Fruit fly (Drosophila melanogaster): ENCODE results near the gene PH4alphaMP.
A peak's percentile ranks its signal among the peaks of the same experiment; 100 is the strongest.

The PH4alphaMP gene

DNA sequence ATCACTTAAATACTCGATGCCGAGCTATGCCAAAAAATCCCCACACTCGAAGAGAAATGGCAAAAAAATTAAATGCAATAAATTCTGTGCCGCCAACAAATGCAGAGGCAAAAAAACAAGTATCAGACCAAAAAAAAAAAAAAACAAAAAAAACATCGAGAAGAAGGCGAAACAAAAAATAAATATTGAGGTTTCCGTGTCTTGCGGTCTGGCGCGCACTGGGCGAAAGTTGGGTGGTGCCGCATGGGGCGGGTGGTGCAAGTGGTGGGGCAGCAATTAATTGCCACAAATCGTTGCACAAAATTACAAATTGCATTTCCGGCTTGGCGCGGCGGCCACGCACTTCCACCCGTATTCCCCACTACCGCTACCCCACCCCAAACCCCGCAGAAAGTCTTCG is 38.5 kb upstream of the PH4alphaMP start:
- TF ChIP-seq gl (tag; optimal IDR thresholded peaks at IDR 0.05) = no peak
- no peak for TF ChIP-seq CG4496 (GFP tag; IDR thresholded peaks at IDR 0.05)
- TF ChIP-seq rn (GFP tag; IDR thresholded peaks at IDR 0.05) = peak; percentile 46; the same call in 1 of the 2 replicates
- TF ChIP-seq CG32121 (GFP tag; IDR thresholded peaks at IDR 0.05) = peak; percentile 66

DNA sequence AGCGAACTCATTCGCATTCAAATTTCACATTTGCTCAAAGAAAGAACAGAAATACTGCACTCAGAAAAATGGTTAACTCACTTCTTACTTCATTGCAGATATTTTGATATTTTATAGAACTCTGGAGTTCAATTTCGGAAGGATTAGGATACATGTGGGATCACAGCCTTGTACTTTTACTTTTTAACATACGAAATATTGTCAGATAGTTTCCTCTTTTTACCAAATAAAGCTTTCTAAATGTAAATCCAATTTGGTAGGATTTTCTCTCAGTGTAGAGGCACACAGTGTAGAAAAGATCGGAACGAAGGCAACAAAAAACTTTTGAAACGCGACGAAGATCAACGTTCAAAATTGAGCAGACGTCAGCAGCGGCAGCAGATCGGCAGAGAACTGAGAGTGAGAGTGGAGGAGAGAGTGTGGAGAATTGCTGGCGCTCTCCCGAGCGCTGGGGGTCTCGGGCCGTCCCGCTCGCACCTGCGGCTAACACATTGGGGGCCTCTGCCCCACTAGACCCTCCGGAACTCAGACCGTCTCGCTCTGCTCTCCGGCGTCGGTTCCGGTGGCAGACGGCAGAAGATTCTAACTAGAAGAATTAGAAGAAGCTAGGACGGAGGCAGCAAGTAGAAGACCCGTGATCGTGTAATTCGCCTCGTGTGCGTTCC is 36.2 kb upstream of the PH4alphaMP start, which contains the start of gene tmod:
tmod (plus strand) TSS at position 619 of the 665 bp plus-strand sequence.
- peak; percentile 49 for TF ChIP-seq Pif1A (GFP tag; optimal IDR thresholded peaks at IDR 0.05)
- peak; percentile 38 for TF ChIP-seq CG8159 (tag; optimal IDR thresholded peaks at IDR 0.05)
- TF ChIP-seq CG9948 (tag; optimal IDR thresholded peaks at IDR 0.05) = peak; percentile 49
- TF ChIP-seq Pif1B (GFP tag; optimal IDR thresholded peaks at IDR 0.05) = no peak
- TF ChIP-seq CG14655 (GFP tag; optimal IDR thresholded peaks at IDR 0.05) = peak; percentile 85
- no peak for TF ChIP-seq CG12605 (GFP tag; IDR thresholded peaks at IDR 0.05)
- no peak for TF ChIP-seq Snoo (tag; optimal IDR thresholded peaks at IDR 0.05)
- no peak for TF ChIP-seq D1 (tag; optimal IDR thresholded peaks at IDR 0.05)
- TF ChIP-seq Ets98B (GFP tag; IDR thresholded peaks at IDR 0.05) = peak; percentile 47; the same call in 1 of the 2 replicates
- peak; percentile 32 for TF ChIP-seq CG15710 (tag; optimal IDR thresholded peaks at IDR 0.05)
- TF ChIP-seq fd96Ca (GFP tag; IDR thresholded peaks at IDR 0.05) = peak; percentile 61; the same call in 2 of the 3 replicates
- TF ChIP-seq CG8301 (tag; optimal IDR thresholded peaks at IDR 0.05) = peak; percentile 82
- TF ChIP-seq CG10348 (GFP tag; IDR thresholded peaks at IDR 0.05) = 0 out of 2 replicates have a peak, but pooled peaks have one; percentile 18
- no peak for TF ChIP-seq CG34367 (tag; optimal IDR thresholded peaks at IDR 0.05)
- TF ChIP-seq CG17806 (tag; optimal IDR thresholded peaks at IDR 0.05) = peak; percentile 43
- peak; percentile 50; the same call in 1 of the 3 replicates for TF ChIP-seq CG4496 (GFP tag; IDR thresholded peaks at IDR 0.05)

DNA sequence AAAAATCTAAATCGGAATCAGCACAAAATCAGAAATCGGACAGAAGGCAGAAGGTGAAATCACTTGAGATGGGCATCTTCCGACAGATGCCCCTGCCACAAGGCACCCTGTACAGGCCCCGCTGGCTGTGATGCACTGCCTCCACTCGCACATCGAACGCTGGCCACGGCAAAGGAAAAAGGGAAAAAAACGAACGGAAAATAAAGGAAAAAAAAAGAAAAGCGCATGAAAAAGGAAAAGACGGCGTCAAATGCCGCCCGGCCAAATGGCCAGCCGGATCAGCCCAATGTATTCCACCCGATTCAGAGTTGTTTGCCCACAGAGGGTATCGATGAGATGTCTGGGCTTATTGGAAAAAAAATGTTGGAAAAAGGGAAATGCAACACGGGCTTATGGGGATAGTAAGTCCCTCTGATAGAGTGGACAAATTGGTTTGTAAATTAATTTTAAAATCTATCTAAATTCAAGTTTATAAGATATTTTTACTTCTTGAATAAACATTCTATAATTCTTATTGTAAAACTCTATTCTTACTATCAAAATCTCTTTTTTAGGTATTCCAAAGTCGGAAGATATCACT is 35.3 kb upstream of the PH4alphaMP start:
- TF ChIP-seq CG14655 (GFP tag; optimal IDR thresholded peaks at IDR 0.05) (peak; percentile 59), CG12605 (GFP tag; IDR thresholded peaks at IDR 0.05) (peak; percentile 56; the same call in 1 of the 2 replicates), Snoo (tag; optimal IDR thresholded peaks at IDR 0.05) (no peak), fd96Ca (GFP tag; IDR thresholded peaks at IDR 0.05) (peak; percentile 73; the same call in 2 of the 3 replicates), Ets98B (GFP tag; IDR thresholded peaks at IDR 0.05) (peak; percentile 52; the same call in 1 of the 2 replicates), CG4496 (GFP tag; IDR thresholded peaks at IDR 0.05) (peak; percentile 64), Pif1A (GFP tag; optimal IDR thresholded peaks at IDR 0.05) (peak; percentile 3), CG17806 (tag; optimal IDR thresholded peaks at IDR 0.05) (no peak), CG8301 (tag; optimal IDR thresholded peaks at IDR 0.05) (peak; percentile 53), Pif1B (GFP tag; optimal IDR thresholded peaks at IDR 0.05) (no peak)

DNA sequence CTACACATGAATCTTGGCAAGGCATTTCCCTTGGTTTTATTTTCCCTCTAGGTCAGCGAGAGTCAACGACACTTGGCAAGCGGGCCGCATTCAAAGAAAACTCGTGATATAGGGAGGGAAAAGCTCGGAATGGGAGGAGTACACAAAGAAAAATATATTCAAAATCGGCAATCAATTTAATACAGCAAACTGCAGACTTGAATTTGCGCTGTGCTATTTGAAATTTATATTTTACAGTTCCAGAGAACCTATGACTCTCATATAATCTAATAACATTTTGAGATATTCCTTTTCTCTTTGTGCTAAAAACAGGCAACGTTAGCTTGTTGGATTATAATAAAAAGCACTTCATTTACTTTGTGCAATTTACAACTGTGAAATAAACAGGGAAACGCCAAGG is 33.6 kb upstream of the PH4alphaMP start:
- TF ChIP-seq CG9948 (tag; optimal IDR thresholded peaks at IDR 0.05) (no peak), fd96Ca (GFP tag; IDR thresholded peaks at IDR 0.05) (no peak), CG13204 (GFP tag; optimal IDR thresholded peaks at IDR 0.05) (no peak), Pif1A (GFP tag; optimal IDR thresholded peaks at IDR 0.05) (no peak), CG14655 (GFP tag; optimal IDR thresholded peaks at IDR 0.05) (peak; percentile 44), Snoo (tag; optimal IDR thresholded peaks at IDR 0.05) (no peak), CG12605 (GFP tag; IDR thresholded peaks at IDR 0.05) (no peak), CG32121 (GFP tag; IDR thresholded peaks at IDR 0.05) (0 out of 2 replicates have a peak, but pooled peaks have one; percentile 17), CG8301 (tag; optimal IDR thresholded peaks at IDR 0.05) (peak; percentile 21)

DNA sequence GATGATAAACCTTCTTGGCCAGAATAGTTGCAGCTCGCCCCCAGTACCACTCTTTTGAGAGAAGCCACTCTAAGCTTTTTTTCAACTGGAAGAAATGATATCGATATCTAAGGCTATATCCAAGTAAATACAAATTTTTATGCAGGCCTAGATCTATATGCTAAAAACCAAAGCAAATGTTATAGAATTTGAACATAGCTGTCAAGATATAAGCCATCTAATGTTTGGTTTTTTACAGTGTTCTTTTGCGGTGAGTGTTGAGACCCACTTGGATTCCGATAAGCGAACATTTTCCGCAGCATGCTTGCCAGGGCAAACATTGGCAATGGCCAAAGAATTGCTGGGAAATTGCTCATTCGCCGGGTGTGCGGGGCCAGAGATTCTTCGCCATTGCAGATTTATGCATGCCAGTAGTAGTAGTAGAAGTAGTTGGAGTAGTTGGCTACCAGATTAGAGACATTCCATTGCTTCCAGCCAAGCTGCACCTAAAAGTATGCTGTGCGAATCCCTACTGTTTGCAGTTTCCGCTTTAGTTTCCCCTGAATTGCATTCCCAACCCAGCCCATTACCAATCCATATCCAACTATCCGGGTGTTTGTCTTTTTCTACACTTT is 32.8 kb upstream of the PH4alphaMP start:
- TF ChIP-seq EcR (GFP tag; optimal IDR thresholded peaks at IDR 0.05) (no peak), CG14655 (GFP tag; optimal IDR thresholded peaks at IDR 0.05) (peak; percentile 0), CG8301 (tag; optimal IDR thresholded peaks at IDR 0.05) (no peak), CG17806 (tag; optimal IDR thresholded peaks at IDR 0.05) (no peak)

DNA sequence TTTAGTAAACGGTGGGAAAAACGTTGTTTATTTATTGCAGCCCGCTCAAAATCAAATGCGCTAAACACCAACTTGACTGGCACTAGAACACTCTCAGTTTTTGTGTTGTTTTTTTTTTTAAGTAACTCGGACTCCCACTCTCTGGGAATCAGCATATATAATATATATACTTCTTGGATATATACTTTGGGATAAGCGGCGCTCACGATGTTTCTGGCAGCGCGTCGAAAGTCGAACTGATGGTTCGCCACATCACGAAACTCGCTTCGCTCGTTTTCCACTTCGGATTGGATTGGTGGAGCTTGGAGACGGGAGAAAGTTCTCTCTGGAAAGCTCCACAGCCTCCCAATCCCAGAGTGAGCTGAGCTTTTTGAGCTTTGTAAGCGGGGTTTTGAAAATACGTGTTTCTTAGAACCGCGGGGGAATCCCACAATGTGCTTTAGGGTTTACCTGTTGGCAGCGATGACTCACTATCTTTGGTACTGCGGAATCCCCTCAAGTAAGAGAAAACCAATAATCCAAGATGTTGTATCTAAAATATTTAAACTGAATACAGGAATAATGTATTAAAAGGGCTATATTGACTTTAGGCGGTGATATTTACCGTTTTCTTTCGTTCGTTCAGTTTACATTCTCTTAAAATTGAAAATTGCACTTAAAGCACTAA is 31.0 kb upstream of the PH4alphaMP start, which contains the start of gene jdp:
jdp (minus strand) TSS at position 239 of the 667 bp plus-strand sequence.
- peak; percentile 32 for TF ChIP-seq Pif1A (GFP tag; optimal IDR thresholded peaks at IDR 0.05)
- no peak for TF ChIP-seq CG17806 (tag; optimal IDR thresholded peaks at IDR 0.05)
- peak; percentile 55; the same call in 1 of the 2 replicates for TF ChIP-seq Ets98B (GFP tag; IDR thresholded peaks at IDR 0.05)
- no peak for TF ChIP-seq Snoo (tag; optimal IDR thresholded peaks at IDR 0.05)
- peak; percentile 60 for TF ChIP-seq Pif1B (GFP tag; optimal IDR thresholded peaks at IDR 0.05)
- no peak for TF ChIP-seq D1 (tag; optimal IDR thresholded peaks at IDR 0.05)
- no peak for TF ChIP-seq CG8301 (tag; optimal IDR thresholded peaks at IDR 0.05)
- TF ChIP-seq CG32121 (GFP tag; IDR thresholded peaks at IDR 0.05) = peak; percentile 63; the same call in 1 of the 2 replicates
- peak; percentile 51; the same call in 1 of the 2 replicates for TF ChIP-seq CG12605 (GFP tag; IDR thresholded peaks at IDR 0.05)
- no peak for TF ChIP-seq rn (GFP tag; IDR thresholded peaks at IDR 0.05)
- TF ChIP-seq CG14655 (GFP tag; optimal IDR thresholded peaks at IDR 0.05) = no peak
- TF ChIP-seq CG4496 (GFP tag; IDR thresholded peaks at IDR 0.05) = peak; percentile 63; the same call in 2 of the 3 replicates
- no peak for TF ChIP-seq CG9948 (tag; optimal IDR thresholded peaks at IDR 0.05)
- TF ChIP-seq CG8159 (tag; optimal IDR thresholded peaks at IDR 0.05) = peak; percentile 5
- TF ChIP-seq CG15710 (tag; optimal IDR thresholded peaks at IDR 0.05) = no peak
- no peak for TF ChIP-seq gl (tag; optimal IDR thresholded peaks at IDR 0.05)
- no peak; the same call in 2 of the 3 replicates for TF ChIP-seq fd96Ca (GFP tag; IDR thresholded peaks at IDR 0.05)

Data from whole organism, pupa.